Fruit fly (Drosophila melanogaster) S2 (cell line): Measurements from ENCODE around the gene Ntl.

Experiments used
- CG8478 ChIP-seq: fragments of >200 bp; optimal IDR thresholded peaks from 2 replicates; lab custom pipeline; 2018
- CTCF ChIP-seq, 2 experiments: fragments of >200 bp; optimal IDR thresholded peaks; 2 replicates each; lab custom pipeline; 2018

dm6 chr2L:7754539-7754938 lies 43.9 kb downstream of the Ntl start:
- TF ChIP-seq CTCF (optimal IDR thresholded peaks at IDR 0.05; lab: Kevin White, UChicago), result no peak
- TF ChIP-seq CG8478 (lab: Kevin White, UChicago), result no peak
